Fruit fly (Drosophila melanogaster): ENCODE results near the gene eIF2D.

The eIF2D gene

dm6 chr3R:29124128-29124527 is 27.5 kb downstream of the eIF2D start (continued):
- TF ChIP-seq bcd (GFP tag; optimal IDR thresholded peaks at IDR 0.05) (peak; percentile 49), CG1832 (GFP tag; optimal IDR thresholded peaks at IDR 0.05) (no peak), CG3407 (GFP tag; optimal IDR thresholded peaks at IDR 0.05) (peak; percentile 38), CG10147 (GFP tag; optimal IDR thresholded peaks at IDR 0.05) (no peak), CG3065 (GFP tag; optimal IDR thresholded peaks at IDR 0.05) (no peak), hb (GFP tag; IDR thresholded peaks at IDR 0.05; ENCODE audit: partially characterized antibody) (no peak), bab2 (GFP tag; optimal IDR thresholded peaks at IDR 0.05) (peak; percentile 76), Dll (GFP tag; IDR thresholded peaks at IDR 0.05; ENCODE audit: partially characterized antibody) (no peak), CTCF (GFP tag; optimal IDR thresholded peaks at IDR 0.05) (no peak), CG11456 (GFP tag; IDR thresholded peaks at IDR 0.05) (peak; percentile 70; the same call in 2 of the 3 replicates), Lpt (GFP tag; optimal IDR thresholded peaks at IDR 0.05) (no peak), CG18764 (GFP tag; optimal IDR thresholded peaks at IDR 0.05) (peak; percentile 26), grau (tag; optimal IDR thresholded peaks at IDR 0.05) (peak; percentile 96), lab (GFP tag; optimal IDR thresholded peaks at IDR 0.05) (peak; percentile 50), dati (GFP tag; IDR thresholded peaks at IDR 0.05) (no peak), her (GFP tag; optimal IDR thresholded peaks at IDR 0.05) (peak; percentile 70), CG18262 (tag; optimal IDR thresholded peaks at IDR 0.05) (peak; percentile 63), CG9876 (GFP tag; optimal IDR thresholded peaks at IDR 0.05) (peak; percentile 13), CG12659 (GFP tag; optimal IDR thresholded peaks at IDR 0.05) (peak; percentile 20), ap (GFP tag; IDR thresholded peaks at IDR 0.05) (peak; percentile 33; the same call in 1 of the 2 replicates), Vsx1 (GFP tag; optimal IDR thresholded peaks at IDR 0.05) (no peak), sd (tag; optimal IDR thresholded peaks at IDR 0.05) (peak; percentile 87), nom (GFP tag; optimal IDR thresholded peaks at IDR 0.05) (no peak), Sry-β (GFP tag; optimal IDR thresholded peaks at IDR 0.05) (no peak), CG8281 (tag; optimal IDR thresholded peaks at IDR 0.05) (peak; percentile 5), CG15073 (GFP tag; optimal IDR thresholded peaks at IDR 0.05) (no peak), CG16863 (GFP tag; optimal IDR thresholded peaks at IDR 0.05) (peak; percentile 32), pzg (GFP tag; optimal IDR thresholded peaks at IDR 0.05) (no peak), CG1792 (GFP tag; optimal IDR thresholded peaks at IDR 0.05) (no peak), CG3995 (GFP tag; optimal IDR thresholded peaks at IDR 0.05) (peak; percentile 25), Dad (GFP tag; optimal IDR thresholded peaks at IDR 0.05) (peak; percentile 18), CG42726 (GFP tag; IDR thresholded peaks at IDR 0.05; ENCODE audit: partially characterized antibody) (no peak), CG15696 (tag; optimal IDR thresholded peaks at IDR 0.05) (peak; percentile 7), CG14667 (GFP tag; IDR thresholded peaks at IDR 0.05) (peak; percentile 72), psq (GFP tag; optimal IDR thresholded peaks at IDR 0.05) (no peak), CG7963 (GFP tag; IDR thresholded peaks at IDR 0.05; ENCODE audit: partially characterized antibody) (no peak), CG6683 (GFP tag; optimal IDR thresholded peaks at IDR 0.05) (no peak), gsb-n (tag; optimal IDR thresholded peaks at IDR 0.05) (no peak), D (optimal IDR thresholded peaks at IDR 0.05) (no peak), D (GFP tag; optimal IDR thresholded peaks at IDR 0.05) (peak; percentile 52), ham (GFP tag; IDR thresholded peaks at IDR 0.05) (no peak), CG12942 (GFP tag; optimal IDR thresholded peaks at IDR 0.05) (peak; percentile 26), Xbp1 (GFP tag; optimal IDR thresholded peaks at IDR 0.05) (peak; percentile 64), ranshi (GFP tag; IDR thresholded peaks at IDR 0.05) (peak; percentile 71; the same call in 1 of the 2 replicates), cas (GFP tag; IDR thresholded peaks at IDR 0.05) (no peak), CG30403 (GFP tag; optimal IDR thresholded peaks at IDR 0.05) (peak; percentile 69), CG17829 (tag; optimal IDR thresholded peaks at IDR 0.05) (peak; percentile 56), CG11504 (tag; optimal IDR thresholded peaks at IDR 0.05) (no peak), CG10209 (GFP tag; optimal IDR thresholded peaks at IDR 0.05) (peak; percentile 43), mam (GFP tag; optimal IDR thresholded peaks at IDR 0.05) (peak; percentile 57), Adf1 (GFP tag; IDR thresholded peaks at IDR 0.05) (no peak), CG17359 (tag; optimal IDR thresholded peaks at IDR 0.05) (peak; percentile 52)

Data from whole organism, embryonic.